Worm (Caenorhabditis elegans) whole organism, L1 larva: Measurements from ENCODE around the gene K04B12.2.

Experiments used
- C04F5.9 ChIP-seq: sonication (generic microtip); optimal IDR thresholded peaks from 2 replicates; lab custom pipeline; 2016; ENCODE audit warnings: missing genetic modification characterization, missing compliant biosample characterization
- F16B12.6 ChIP-seq: fragments of 150-350 bp; optimal IDR thresholded peaks from 2 replicates; lab custom pipeline; 2014; ENCODE audit warnings: missing biosample characterization, missing genetic modification characterization
- blmp-1 ChIP-seq: fragments of 150-350 bp; optimal IDR thresholded peaks from 2 replicates; lab custom pipeline; 2014; ENCODE audit warnings: missing biosample characterization, missing genetic modification characterization
- ceh-88 ChIP-seq: fragments of 200-800 bp; sonication (Bioruptor generic); IDR thresholded peaks from 2 replicates; pipeline ENCODE4 v1.3.6; 2022; ENCODE audit warnings: missing genetic modification characterization, missing compliant biosample characterization
- dsc-1 ChIP-seq: sonication (generic microtip); optimal IDR thresholded peaks from 2 replicates; lab custom pipeline; 2016; ENCODE audit warnings: mild to moderate bottlenecking, missing genetic modification characterization, missing compliant biosample characterization
- efl-1 ChIP-seq, 4 experiments: fragments of 150-350 bp; optimal IDR thresholded peaks in 3 of 4; peaks in 1 of 4; 1 replicate in 1 of 4; 2 replicates in 3 of 4; lab custom pipeline; 2014; ENCODE audit warnings: missing biosample characterization in 2 of 4, missing genetic modification characterization in 2 of 4, missing genetic modification reagents in 2 of 4
- efl-3 ChIP-seq: fragments of 200-800 bp; sonication (Bioruptor generic); optimal IDR thresholded peaks from 2 replicates; lab custom pipeline; 2018; ENCODE audit warnings: mild to moderate bottlenecking, missing genetic modification characterization, missing compliant biosample characterization
- elt-3 ChIP-seq, 6 experiments: fragments of 150-350 bp in 1 of 6; sonication (generic microtip); optimal IDR thresholded peaks; 2 replicates each; lab custom pipeline; 2017 to 2018; ENCODE audit warnings: missing biosample characterization in 6 of 6, missing genetic modification characterization in 6 of 6, inconsistent platforms in 1 of 6
- fkh-10 ChIP-seq: sonication (generic microtip); optimal IDR thresholded peaks from 2 replicates; lab custom pipeline; 2017; ENCODE audit warnings: missing biosample characterization, missing genetic modification reagents, missing genetic modification characterization
- fkh-8 ChIP-seq: sonication (generic microtip); optimal IDR thresholded peaks from 2 replicates; lab custom pipeline; 2016; ENCODE audit warnings: mild to moderate bottlenecking, missing genetic modification characterization, missing compliant biosample characterization
- fos-1 ChIP-seq: fragments of 150-350 bp; optimal IDR thresholded peaks from 2 replicates; lab custom pipeline; 2014; ENCODE audit warnings: missing biosample characterization, missing genetic modification characterization
- irx-1 ChIP-seq: sonication (generic microtip); optimal IDR thresholded peaks from 2 replicates; lab custom pipeline; 2016; ENCODE audit warnings: missing genetic modification characterization, missing compliant biosample characterization
- isw-1 ChIP-seq: fragments of 200-800 bp; sonication (Bioruptor generic); IDR thresholded peaks from 2 replicates; pipeline ENCODE4 v1.3.6; 2022; ENCODE audit warnings: missing genetic modification characterization, missing compliant biosample characterization
- jun-1 ChIP-seq: fragments of 150-350 bp; optimal IDR thresholded peaks from 2 replicates; lab custom pipeline; 2014; ENCODE audit warnings: missing biosample characterization, missing genetic modification reagents, missing genetic modification characterization
- lin-35 ChIP-seq, 2 experiments: fragments of 150-350 bp; optimal IDR thresholded peaks; 2 replicates each; lab custom pipeline; 2014; ENCODE audit warnings: missing biosample characterization in 2 of 2, missing genetic modification characterization in 2 of 2, missing genetic modification reagents in 2 of 2
- lin-39 ChIP-seq: fragments of 150-350 bp; optimal IDR thresholded peaks from 2 replicates; lab custom pipeline; 2014; ENCODE audit warnings: missing biosample characterization, missing genetic modification reagents, missing genetic modification characterization
- lsy-2 ChIP-seq, 2 experiments: fragments of 150-350 bp; optimal IDR thresholded peaks; 2 replicates each; lab custom pipeline; 2014; ENCODE audit warnings: missing biosample characterization in 2 of 2, missing genetic modification characterization in 2 of 2
- mdl-1 ChIP-seq, 2 experiments: fragments of 150-350 bp; optimal IDR thresholded peaks; 2 replicates each; lab custom pipeline; 2014 to 2017; ENCODE audit warnings: missing biosample characterization in 2 of 2, missing genetic modification characterization in 2 of 2, inconsistent platforms in 1 of 2
- nhr-11 ChIP-seq: fragments of 150-350 bp; optimal IDR thresholded peaks from 2 replicates; lab custom pipeline; 2014; ENCODE audit warnings: missing biosample characterization, missing genetic modification characterization
- nhr-12 ChIP-seq: sonication (generic microtip); optimal IDR thresholded peaks from 2 replicates; lab custom pipeline; 2017; ENCODE audit warnings: missing biosample characterization, missing genetic modification characterization
- nhr-20 ChIP-seq: sonication (generic microtip); optimal IDR thresholded peaks from 2 replicates; lab custom pipeline; 2016; ENCODE audit warnings: mild to moderate bottlenecking, missing genetic modification characterization, missing compliant biosample characterization
- nhr-28 ChIP-seq: fragments of 150-350 bp; optimal IDR thresholded peaks from 2 replicates; lab custom pipeline; 2014; ENCODE audit warnings: missing biosample characterization, missing genetic modification characterization
- nhr-71 ChIP-seq: sonication (generic microtip); optimal IDR thresholded peaks from 2 replicates; lab custom pipeline; 2016; ENCODE audit warnings: mild to moderate bottlenecking, missing genetic modification characterization, moderate library complexity, missing compliant biosample characterization
- nhr-84 ChIP-seq: sonication (generic microtip); optimal IDR thresholded peaks from 2 replicates; lab custom pipeline; 2017; ENCODE audit warnings: missing biosample characterization, missing genetic modification characterization
- pag-3 ChIP-seq: sonication (generic microtip); optimal IDR thresholded peaks from 2 replicates; lab custom pipeline; 2017; ENCODE audit warnings: missing genetic modification characterization, mild to moderate bottlenecking, missing compliant biosample characterization, antibody characterized with exemption, borderline replicate concordance; ENCODE audit not compliant: insufficient read depth
- pax-3 ChIP-seq: fragments of 200-800 bp; sonication (Bioruptor generic); optimal IDR thresholded peaks from 2 replicates; lab custom pipeline; 2018; ENCODE audit warnings: mild to moderate bottlenecking, missing genetic modification characterization, moderate library complexity, missing compliant biosample characterization
- snpc-4 ChIP-seq: fragments of 150-350 bp; optimal IDR thresholded peaks from 2 replicates; lab custom pipeline; 2014; ENCODE audit warnings: missing biosample characterization, missing genetic modification characterization
- snu-23 ChIP-seq: sonication (generic microtip); optimal IDR thresholded peaks from 2 replicates; lab custom pipeline; 2016; ENCODE audit warnings: missing genetic modification characterization, missing compliant biosample characterization
- sox-4 ChIP-seq: sonication (generic microtip); optimal IDR thresholded peaks from 2 replicates; lab custom pipeline; 2016; ENCODE audit warnings: missing genetic modification characterization, missing compliant biosample characterization
- sptf-1 ChIP-seq: fragments of 150-350 bp; optimal IDR thresholded peaks from 2 replicates; lab custom pipeline; 2014; ENCODE audit warnings: missing biosample characterization, missing genetic modification characterization
- tbx-2 ChIP-seq: sonication (generic microtip); optimal IDR thresholded peaks from 2 replicates; lab custom pipeline; 2016; ENCODE audit warnings: missing genetic modification characterization, missing compliant biosample characterization
- unc-130 ChIP-seq: fragments of 150-350 bp; optimal IDR thresholded peaks from 2 replicates; lab custom pipeline; 2017; ENCODE audit warnings: missing biosample characterization, missing genetic modification characterization, inconsistent platforms
- unc-30 ChIP-seq: sonication (generic microtip); optimal IDR thresholded peaks from 2 replicates; lab custom pipeline; 2017; ENCODE audit warnings: missing biosample characterization, missing genetic modification characterization
- unc-62 ChIP-seq: fragments of 150-350 bp; optimal IDR thresholded peaks from 2 replicates; lab custom pipeline; 2014; ENCODE audit warnings: missing biosample characterization, missing genetic modification reagents, missing genetic modification characterization
- unc-86 ChIP-seq: sonication (generic microtip); optimal IDR thresholded peaks from 2 replicates; lab custom pipeline; 2016; ENCODE audit warnings: missing genetic modification characterization, missing compliant biosample characterization
- xbp-1 ChIP-seq: sonication (generic microtip); optimal IDR thresholded peaks from 2 replicates; lab custom pipeline; 2016; ENCODE audit warnings: missing genetic modification characterization, missing compliant biosample characterization
- zip-4 ChIP-seq: fragments of 200-800 bp; sonication (Bioruptor generic); optimal IDR thresholded peaks from 2 replicates; lab custom pipeline; 2018; ENCODE audit warnings: mild to moderate bottlenecking, missing genetic modification characterization, moderate library complexity, missing compliant biosample characterization
- ztf-11 ChIP-seq, 2 experiments: sonication (generic microtip); optimal IDR thresholded peaks; 2 replicates each; lab custom pipeline; 2016 to 2017; ENCODE audit warnings: missing genetic modification characterization in 2 of 2, missing biosample characterization in 1 of 2, missing compliant biosample characterization in 1 of 2

K04B12.2 gene

ce11 chrII:14441144-14441543, 3.4 kb upstream of the K04B12.2 start, which contains the start of gene smg-8 (continued):
- TF ChIP-seq fos-1 (tag; lab: Kevin White, UChicago) (peak; percentile 83), snpc-4 (tag; lab: Kevin White, UChicago) (peak; percentile 56), lsy-2 (tag; optimal IDR thresholded peaks at IDR 0.05; lab: Kevin White, UChicago) (peak; percentile 84 to 93), nhr-71 (tag; lab: Kevin White, UChicago) (no peak), dsc-1 (tag; lab: Kevin White, UChicago) (peak; percentile 73), nhr-28 (tag; lab: Kevin White, UChicago) (no peak), blmp-1 (peak; percentile 59), sox-4 (tag; lab: Kevin White, UChicago) (peak; percentile 14), tbx-2 (tag; lab: Kevin White, UChicago) (peak; percentile 81), C04F5.9 (peak; percentile 39), nhr-11 (tag; lab: Kevin White, UChicago) (peak; percentile 50), isw-1 (GFP tag; lab: Robert Waterston, UW) (peak; percentile 68), jun-1 (tag; lab: Kevin White, UChicago) (peak; percentile 71), ceh-88 (GFP tag; lab: Robert Waterston, UW) (no peak; the same call in 1 of the 2 replicates), snu-23 (peak; percentile 85), sptf-1 (tag; lab: Kevin White, UChicago) (no peak), mdl-1 (tag; optimal IDR thresholded peaks at IDR 0.05; lab: Kevin White, UChicago) (peak in 1 of 2 experiments; percentile 71), fkh-10 (GFP tag; lab: Kevin White, UChicago) (peak; percentile 31), lin-39 (tag; lab: Kevin White, UChicago) (peak; percentile 15), fkh-8 (tag; lab: Kevin White, UChicago) (peak; percentile 67), unc-62 (GFP tag; lab: Kevin White, UChicago) (no peak), xbp-1 (tag; lab: Kevin White, UChicago) (peak; percentile 75), nhr-84 (tag; lab: Kevin White, UChicago) (no peak), pag-3 (tag; lab: Kevin White, UChicago) (no peak), unc-86 (tag; lab: Kevin White, UChicago) (peak; percentile 65), efl-3 (no peak), unc-130 (tag; lab: Kevin White, UChicago) (peak; percentile 67), zip-4 (GFP tag; lab: Kevin White, UChicago) (peak; percentile 20), F16B12.6 (peak; percentile 71), elt-3 (tag; optimal IDR thresholded peaks at IDR 0.05; lab: Kevin White, UChicago) (peak in 2 of 6 experiments; percentile 31 to 33), unc-30 (tag; lab: Kevin White, UChicago) (no peak), nhr-20 (tag; lab: Kevin White, UChicago) (peak; percentile 78), irx-1 (tag; lab: Kevin White, UChicago) (peak; percentile 20)
- TF ChIP-seq, all 84 proteins: peak for 45

- peak; percentile 38 for TF ChIP-seq dsc-1 (tag; lab: Kevin White, UChicago)
- TF ChIP-seq efl-1 (optimal IDR thresholded peaks at IDR 0.05; lab: Kevin White, UChicago): no peak
- TF ChIP-seq efl-1 (GFP tag; optimal IDR thresholded peaks at IDR 0.05 in 1 of 2; lab: Kevin White, UChicago): peak in 1 of 2 experiments; percentile 29
- TF ChIP-seq pax-3 (tag; lab: Kevin White, UChicago): no peak
- TF ChIP-seq blmp-1: peak; percentile 58
- no peak for TF ChIP-seq nhr-12 (tag; lab: Kevin White, UChicago)
These were observed 656 bp downstream of the K04B12.2 start for ce11 chrII:14437116-14437515.

ce11 chrII:14433712-14434352, 3.9 kb downstream of the K04B12.2 start:
- TF ChIP-seq efl-1 (optimal IDR thresholded peaks at IDR 0.05; lab: Kevin White, UChicago) (no peak), efl-1 (GFP tag; optimal IDR thresholded peaks at IDR 0.05 in 1 of 2; lab: Kevin White, UChicago) (peak in 1 of 2 experiments; percentile 81), ztf-11 (tag; optimal IDR thresholded peaks at IDR 0.05; lab: Kevin White, UChicago) (peak in 1 of 2 experiments; percentile 0), lin-35 (GFP tag; optimal IDR thresholded peaks at IDR 0.05; lab: Kevin White, UChicago) (no peak)
